Fruit fly (Drosophila melanogaster) whole organism, prepupa: ENCODE data around the gene Hsp27.

ENCODE experiments used
- Blimp-1 ChIP-seq: fragments of 200-800 bp; sonication (Bioruptor generic); optimal IDR thresholded peaks from 3 replicates; lab custom pipeline; 2017; ENCODE audit warnings: missing biosample characterization, missing genetic modification characterization, mild to moderate bottlenecking, moderate library complexity, missing genetic modification reagents
- Lpt ChIP-seq: fragments of 200-800 bp; sonication (Bioruptor generic); optimal IDR thresholded peaks from 3 replicates; lab custom pipeline; 2016; ENCODE audit warnings: missing biosample characterization, missing genetic modification characterization

dm6 chr3L:9370907-9371365 is 12.9 kb upstream of the Hsp27 start, which contains the start of gene Fdx1:
- TF ChIP-seq Blimp-1 (GFP tag; lab: Kevin White, UChicago) (no peak), Lpt (GFP tag; lab: Kevin White, UChicago) (no peak)
